Fruit fly (Drosophila melanogaster): Measurements from ENCODE around the gene Acox3.

Gene Acox3

DNA sequence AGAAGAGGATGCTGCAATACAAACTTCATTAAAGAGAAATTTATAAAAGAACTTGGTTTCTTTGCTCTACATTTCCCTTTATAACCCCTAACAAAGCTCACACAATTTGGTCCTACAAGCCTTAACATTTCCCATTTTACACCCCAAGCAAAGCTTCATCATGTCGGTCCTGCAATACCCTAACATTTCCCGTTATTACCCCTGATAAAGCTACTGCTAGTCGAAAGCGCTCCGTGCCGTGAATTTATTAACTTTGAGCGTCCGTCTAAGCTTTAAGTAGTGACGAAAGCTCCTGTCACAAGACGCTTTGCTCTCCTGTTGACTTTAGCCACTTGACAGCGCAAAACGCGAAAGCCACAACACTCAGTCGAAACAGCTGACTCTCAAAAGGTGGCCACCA is 36.2 kb downstream of the Acox3 start, which contains the start of gene CG13982:
Gene CG13982, plus strand, starts transcription at position 363 of the 400 bp plus-strand sequence.
- TF ChIP-seq HLH106 (tag; optimal IDR thresholded peaks at IDR 0.05) (no peak), sv (GFP tag; optimal IDR thresholded peaks at IDR 0.05) (no peak)

- TF ChIP-seq Dif (GFP tag; optimal IDR thresholded peaks at IDR 0.05; ENCODE audit: partially characterized antibody) (peak; percentile 29), rgr (GFP tag; optimal IDR thresholded peaks at IDR 0.05) (no peak)
These were observed 37.0 kb downstream of the Acox3 start, which contains the start of gene DIP-epsilon for dm6 chr2L:6411089-6411757. TSS of gene DIP-epsilon (minus strand) at chr2L:6411326.

DNA sequence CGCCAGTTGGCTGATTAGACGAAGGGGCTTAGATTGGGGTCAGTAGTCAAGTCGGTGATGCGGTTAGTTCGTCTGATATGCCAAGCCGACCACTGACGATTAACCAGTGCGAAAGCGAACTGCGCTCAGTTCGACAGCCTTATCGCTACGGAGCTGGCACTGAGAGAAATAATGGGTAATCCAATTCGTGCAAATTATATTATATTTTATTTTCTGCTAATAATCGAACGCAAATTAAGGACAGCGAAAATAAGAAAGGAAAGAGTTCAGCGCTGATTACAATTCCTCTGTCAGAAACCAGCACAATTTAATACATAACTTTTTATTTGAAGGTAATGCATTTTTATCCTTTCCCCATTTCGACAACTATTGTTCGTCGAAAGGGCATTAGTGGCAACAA is 51.1 kb downstream of the Acox3 start, which contains the start of gene CG42369:
Gene CG42369, minus strand, starts transcription at position 101 of the 400 bp plus-strand sequence.
- no peak for TF ChIP-seq Abd-B (GFP tag; optimal IDR thresholded peaks at IDR 0.05)
- no peak for TF ChIP-seq Hr78 (GFP tag; optimal IDR thresholded peaks at IDR 0.05)
- no peak for TF ChIP-seq Mio (GFP tag; optimal IDR thresholded peaks at IDR 0.05)
- TF ChIP-seq br (GFP tag; optimal IDR thresholded peaks at IDR 0.05): no peak
- TF ChIP-seq Rel (GFP tag; optimal IDR thresholded peaks at IDR 0.05): no peak
- TF ChIP-seq Rel (tag; optimal IDR thresholded peaks at IDR 0.05): no peak
- TF ChIP-seq Jra (GFP tag; optimal IDR thresholded peaks at IDR 0.05): no peak
- no peak for TF ChIP-seq woc (GFP tag; optimal IDR thresholded peaks at IDR 0.05)
- TF ChIP-seq foxo (GFP tag; optimal IDR thresholded peaks at IDR 0.05): no peak
- TF ChIP-seq fru (GFP tag; optimal IDR thresholded peaks at IDR 0.05): no peak
- no peak for TF ChIP-seq Vsx2 (GFP tag; optimal IDR thresholded peaks at IDR 0.05; ENCODE audit: partially characterized antibody)
- TF ChIP-seq CrebA (GFP tag; optimal IDR thresholded peaks at IDR 0.05; ENCODE audit: borderline replicate concordance): no peak
- TF ChIP-seq brk (GFP tag; optimal IDR thresholded peaks at IDR 0.05): no peak
- TF ChIP-seq sv (GFP tag; optimal IDR thresholded peaks at IDR 0.05): no peak
- no peak for TF ChIP-seq OdsH (GFP tag; optimal IDR thresholded peaks at IDR 0.05)
- no peak for TF ChIP-seq usp (GFP tag; optimal IDR thresholded peaks at IDR 0.05)
- no peak for TF ChIP-seq CG32264 (GFP tag; optimal IDR thresholded peaks at IDR 0.05)
- no peak for TF ChIP-seq dmrt93B (GFP tag; optimal IDR thresholded peaks at IDR 0.05)
- TF ChIP-seq jim (GFP tag; optimal IDR thresholded peaks at IDR 0.05): no peak
- no peak for TF ChIP-seq ey (GFP tag; optimal IDR thresholded peaks at IDR 0.05)
- no peak for TF ChIP-seq Hr83 (GFP tag; optimal IDR thresholded peaks at IDR 0.05; ENCODE audit: poor library complexity, severe bottlenecking)

dm6 chr2L:6391469-6391868 is 56.7 kb downstream of the Acox3 start:
- TF ChIP-seq sage (GFP tag; optimal IDR thresholded peaks at IDR 0.05) (no peak), Myc (optimal IDR thresholded peaks at IDR 0.05) (no peak), dmrt93B (GFP tag; optimal IDR thresholded peaks at IDR 0.05) (no peak), Jra (GFP tag; optimal IDR thresholded peaks at IDR 0.05) (no peak), Hr83 (GFP tag; optimal IDR thresholded peaks at IDR 0.05; ENCODE audit: poor library complexity, severe bottlenecking) (no peak), tai (GFP tag; optimal IDR thresholded peaks at IDR 0.05) (no peak), GATAd (GFP tag; optimal IDR thresholded peaks at IDR 0.05) (no peak), Hr78 (GFP tag; optimal IDR thresholded peaks at IDR 0.05) (no peak), lola (GFP tag; optimal IDR thresholded peaks at IDR 0.05) (no peak), pan (optimal IDR thresholded peaks at IDR 0.05) (no peak), fru (GFP tag; optimal IDR thresholded peaks at IDR 0.05) (no peak), psq (GFP tag; optimal IDR thresholded peaks at IDR 0.05) (no peak), rgr (GFP tag; optimal IDR thresholded peaks at IDR 0.05) (no peak), CrebA (GFP tag; optimal IDR thresholded peaks at IDR 0.05; ENCODE audit: borderline replicate concordance) (no peak), jim (GFP tag; optimal IDR thresholded peaks at IDR 0.05) (no peak), dsf (GFP tag; optimal IDR thresholded peaks at IDR 0.05; ENCODE audit: borderline replicate concordance) (no peak)

- TF ChIP-seq psq (GFP tag; optimal IDR thresholded peaks at IDR 0.05) (no peak), Rel (GFP tag; optimal IDR thresholded peaks at IDR 0.05) (no peak), Rel (tag; optimal IDR thresholded peaks at IDR 0.05) (peak; percentile 72), fru (GFP tag; optimal IDR thresholded peaks at IDR 0.05) (no peak), Abd-B (GFP tag; optimal IDR thresholded peaks at IDR 0.05) (no peak)
These were observed 61.1 kb downstream of the Acox3 start for dm6 chr2L:6387068-6387467.

Data from whole organism, wandering third instar larva.